Fruit fly (Drosophila melanogaster) whole organism, embryonic: ENCODE results near the gene CG9106.

Experiments used
- Atf6 ChIP-seq: fragments of 200-800 bp; sonication (Bioruptor generic); IDR thresholded peaks from 2 replicates; pipeline ENCODE4 v1.3.6; 2022; ENCODE audit warnings: missing biosample characterization, missing genetic modification characterization
- Bdp1 ChIP-seq: fragments of 200-800 bp; sonication (Bioruptor generic); optimal IDR thresholded peaks from 3 replicates; lab custom pipeline; 2016; ENCODE audit warnings: missing biosample characterization, missing genetic modification characterization
- CG10147 ChIP-seq: fragments of 200-800 bp; sonication (Bioruptor generic); optimal IDR thresholded peaks from 2 replicates; lab custom pipeline; 2019; ENCODE audit warnings: missing biosample characterization, mild to moderate bottlenecking, missing genetic modification characterization, moderate library complexity
- CG11456 ChIP-seq: fragments of 200-800 bp; sonication (Bioruptor generic); IDR thresholded peaks from 3 replicates; pipeline ENCODE4 v1.3.6; 2022; ENCODE audit warnings: missing biosample characterization, missing genetic modification characterization
- CG12155 ChIP-seq: fragments of 200-800 bp; sonication (Bioruptor generic); optimal IDR thresholded peaks from 3 replicates; lab custom pipeline; 2016; ENCODE audit warnings: missing biosample characterization, missing genetic modification characterization
- CG12744 ChIP-seq: fragments of 200-800 bp; sonication (Bioruptor generic); optimal IDR thresholded peaks from 2 replicates; lab custom pipeline; 2016; ENCODE audit warnings: missing biosample characterization, missing genetic modification characterization
- CG15601 ChIP-seq: fragments of 200-800 bp; sonication (Bioruptor generic); optimal IDR thresholded peaks from 3 replicates; lab custom pipeline; 2019; ENCODE audit warnings: missing biosample characterization, mild to moderate bottlenecking, missing genetic modification characterization, moderate library complexity
- CG1602 ChIP-seq: fragments of 200-800 bp; sonication (Bioruptor generic); optimal IDR thresholded peaks from 3 replicates; lab custom pipeline; 2016; ENCODE audit warnings: missing biosample characterization, missing genetic modification characterization
- CG16815 ChIP-seq: fragments of 200-800 bp; sonication (Bioruptor generic); optimal IDR thresholded peaks from 3 replicates; lab custom pipeline; 2017; ENCODE audit warnings: missing biosample characterization, mild to moderate bottlenecking, missing genetic modification characterization
- CG17186 ChIP-seq: fragments of 200-800 bp; sonication (Bioruptor generic); optimal IDR thresholded peaks from 3 replicates; lab custom pipeline; 2017; ENCODE audit warnings: missing biosample characterization, missing genetic modification reagents, missing genetic modification characterization
- CG2129 ChIP-seq: fragments of 200-800 bp; sonication (Bioruptor generic); IDR thresholded peaks from 2 replicates; pipeline ENCODE4 v1.3.6; 2022; ENCODE audit warnings: missing biosample characterization, missing genetic modification characterization; ENCODE audit not compliant: partially characterized antibody
- CG34224 ChIP-seq: fragments of 200-800 bp; sonication (Bioruptor generic); IDR thresholded peaks from 3 replicates; pipeline ENCODE4 v1.3.6; 2022; ENCODE audit warnings: missing biosample characterization, missing genetic modification characterization; ENCODE audit not compliant: partially characterized antibody
- CG43689 ChIP-seq: fragments of 200-800 bp; sonication (Bioruptor generic); IDR thresholded peaks from 2 replicates; pipeline ENCODE4 v1.3.6; 2022; ENCODE audit warnings: missing biosample characterization, missing genetic modification characterization
- CG5180 ChIP-seq: fragments of 200-800 bp; sonication (Bioruptor generic); optimal IDR thresholded peaks from 3 replicates; lab custom pipeline; 2017; ENCODE audit warnings: missing biosample characterization, missing genetic modification characterization, mild to moderate bottlenecking, moderate library complexity, missing genetic modification reagents
- CG7839 ChIP-seq: fragments of 200-800 bp; sonication (Bioruptor generic); optimal IDR thresholded peaks from 3 replicates; lab custom pipeline; 2018; ENCODE audit warnings: missing biosample characterization, mild to moderate bottlenecking, missing genetic modification characterization, moderate library complexity
- CG7987 ChIP-seq: fragments of 200-800 bp; sonication (Bioruptor generic); optimal IDR thresholded peaks from 2 replicates; lab custom pipeline; 2018; ENCODE audit warnings: missing biosample characterization, mild to moderate bottlenecking, missing genetic modification characterization, moderate library complexity
- CkIIα-i1 ChIP-seq: fragments of 200-800 bp; sonication (Bioruptor generic); IDR thresholded peaks from 2 replicates; pipeline ENCODE4 v1.3.6; 2022; ENCODE audit warnings: missing biosample characterization, missing genetic modification characterization
- CrebB ChIP-seq: fragments of 200-800 bp; sonication (Bioruptor generic); optimal IDR thresholded peaks from 3 replicates; lab custom pipeline; 2018; ENCODE audit warnings: missing biosample characterization, mild to moderate bottlenecking, missing genetic modification characterization
- Dfd ChIP-seq, 2 experiments: fragments of >200 bp; optimal IDR thresholded peaks; 2 replicates each; lab custom pipeline; 2017; ENCODE audit warnings: missing biosample characterization in 2 of 2, missing genetic modification characterization in 2 of 2
- Ets65A ChIP-seq: fragments of 200-800 bp; sonication (Bioruptor generic); peaks from one replicate; lab custom pipeline; 2016; ENCODE audit warnings: missing biosample characterization, missing genetic modification characterization
- Fer1 ChIP-seq: fragments of 200-800 bp; sonication (Bioruptor generic); optimal IDR thresholded peaks from 2 replicates; lab custom pipeline; 2017; ENCODE audit warnings: missing biosample characterization, mild to moderate bottlenecking, missing genetic modification characterization
- Gug ChIP-seq: fragments of 200-800 bp; sonication (Bioruptor generic); IDR thresholded peaks from 4 replicates; pipeline ENCODE4 v1.3.6; 2022; ENCODE audit warnings: missing biosample characterization, missing genetic modification characterization
- Hmx ChIP-seq: fragments of 200-800 bp; sonication (Bioruptor generic); optimal IDR thresholded peaks from 2 replicates; lab custom pipeline; 2016; ENCODE audit warnings: missing biosample characterization, missing genetic modification characterization
- Lim3 ChIP-seq: fragments of 200-800 bp; sonication (Bioruptor generic); IDR thresholded peaks from 2 replicates; pipeline ENCODE4 v1.3.6; 2022; ENCODE audit warnings: missing biosample characterization, missing genetic modification characterization
- Med ChIP-seq: fragments of 200-800 bp; sonication (Bioruptor generic); peaks from one replicate; lab custom pipeline; 2016; ENCODE audit warnings: missing biosample characterization, missing genetic modification characterization, mild to moderate bottlenecking, inconsistent platforms, moderate library complexity
- Myb ChIP-seq: fragments of 200-800 bp; sonication (Bioruptor generic); optimal IDR thresholded peaks from 2 replicates; lab custom pipeline; 2016; ENCODE audit warnings: missing biosample characterization, missing genetic modification characterization
- NC2β ChIP-seq: fragments of 200-800 bp; sonication (Bioruptor generic); optimal IDR thresholded peaks from 2 replicates; lab custom pipeline; 2016; ENCODE audit warnings: missing biosample characterization, missing genetic modification characterization
- Nf-YC ChIP-seq: fragments of 200-800 bp; optimal IDR thresholded peaks from 3 replicates; lab custom pipeline; 2019; ENCODE audit warnings: missing biosample characterization, mild to moderate bottlenecking, missing genetic modification characterization, moderate library complexity
- Ravus ChIP-seq: fragments of 200-800 bp; sonication (Bioruptor generic); IDR thresholded peaks from 2 replicates; pipeline ENCODE4 v1.3.6; 2022; ENCODE audit warnings: missing biosample characterization, missing genetic modification characterization
- Vsx1 ChIP-seq: fragments of 200-800 bp; sonication (Bioruptor generic); optimal IDR thresholded peaks from 2 replicates; lab custom pipeline; 2017; ENCODE audit warnings: missing biosample characterization, mild to moderate bottlenecking, missing genetic modification characterization, missing genetic modification reagents
- ara ChIP-seq: fragments of 200-800 bp; sonication (Bioruptor generic); IDR thresholded peaks from 2 replicates; pipeline ENCODE4 v1.3.6; 2022; ENCODE audit warnings: missing biosample characterization, missing genetic modification characterization
- bbx ChIP-seq: fragments of 200-800 bp; sonication (Bioruptor generic); IDR thresholded peaks from 2 replicates; pipeline ENCODE4 v1.3.6; 2022; ENCODE audit warnings: missing biosample characterization, missing genetic modification characterization; ENCODE audit not compliant: partially characterized antibody
- br ChIP-seq: fragments of >200 bp; optimal IDR thresholded peaks from 2 replicates; lab custom pipeline; 2017
- bsh ChIP-seq, 2 experiments: fragments of 200-800 bp; sonication (Bioruptor generic); optimal IDR thresholded peaks; 2 replicates each; lab custom pipeline; 2017 to 2018; ENCODE audit warnings: mild to moderate bottlenecking in 2 of 2, missing biosample characterization in 2 of 2, missing genetic modification characterization in 2 of 2, moderate library complexity in 1 of 2
- btn ChIP-seq: fragments of 200-800 bp; sonication (Bioruptor generic); optimal IDR thresholded peaks from 2 replicates; lab custom pipeline; 2016; ENCODE audit warnings: missing biosample characterization, missing genetic modification characterization
- cas ChIP-seq: fragments of 200-800 bp; sonication (Bioruptor generic); IDR thresholded peaks from 2 replicates; pipeline ENCODE4 v1.3.6; 2022; ENCODE audit warnings: missing biosample characterization, missing genetic modification characterization
- croc ChIP-seq: fragments of 200-800 bp; sonication (Bioruptor generic); conservative IDR thresholded peaks from 3 replicates; pipeline ENCODE4 v1.3.6; 2022; ENCODE audit warnings: missing biosample characterization, missing genetic modification characterization
- emc ChIP-seq: fragments of 200-800 bp; sonication (Bioruptor generic); optimal IDR thresholded peaks from 2 replicates; lab custom pipeline; 2016; ENCODE audit warnings: missing biosample characterization, missing genetic modification characterization
- gce ChIP-seq: fragments of 200-800 bp; sonication (Bioruptor generic); IDR thresholded peaks from 3 replicates; pipeline ENCODE4 v1.3.6; 2022; ENCODE audit warnings: missing biosample characterization, missing genetic modification characterization
- ind ChIP-seq: fragments of 200-800 bp; sonication (Bioruptor generic); optimal IDR thresholded peaks from 3 replicates; lab custom pipeline; 2016; ENCODE audit warnings: missing biosample characterization, missing genetic modification characterization
- lola ChIP-seq, 3 experiments: fragments of >200 bp in 2 of 3; fragments of 200-800 bp in 1 of 3; sonication (Bioruptor generic) in 1 of 3; optimal IDR thresholded peaks; 2 replicates each; lab custom pipeline; 2017 to 2019; ENCODE audit warnings: missing biosample characterization in 3 of 3, missing genetic modification characterization in 3 of 3, mild to moderate bottlenecking in 1 of 3, moderate library complexity in 1 of 3
- nmo ChIP-seq: fragments of 200-800 bp; sonication (Bioruptor generic); optimal IDR thresholded peaks from 2 replicates; lab custom pipeline; 2018; ENCODE audit warnings: missing biosample characterization, mild to moderate bottlenecking, missing genetic modification characterization, moderate library complexity
- onecut ChIP-seq: fragments of 200-800 bp; sonication (Bioruptor generic); IDR thresholded peaks from 2 replicates; pipeline ENCODE4 v1.3.6; 2022; ENCODE audit warnings: missing biosample characterization, missing genetic modification characterization
- otp ChIP-seq: fragments of 200-800 bp; sonication (Bioruptor generic); IDR thresholded peaks from 3 replicates; pipeline ENCODE4, ENCODE4 v1.3.6; 2022; ENCODE audit warnings: missing biosample characterization, missing genetic modification characterization
- pfk ChIP-seq: fragments of 200-800 bp; sonication (Bioruptor generic); optimal IDR thresholded peaks from 2 replicates; lab custom pipeline; 2018; ENCODE audit warnings: missing biosample characterization, mild to moderate bottlenecking, missing genetic modification characterization, moderate library complexity
- prd ChIP-seq, 3 experiments: fragments of >200 bp in 2 of 3; fragments of 200-800 bp in 1 of 3; sonication (Bioruptor generic) in 1 of 3; optimal IDR thresholded peaks in 2 of 3; IDR thresholded peaks in 1 of 3; 2 replicates in 2 of 3; 3 replicates in 1 of 3; pipeline versions ENCODE4 v1.3.6 to Lab custom; 2017 to 2022; ENCODE audit warnings: missing biosample characterization in 1 of 3, missing genetic modification characterization in 1 of 3
- tll ChIP-seq, 2 experiments: fragments of 200-800 bp in 1 of 2; fragments of >200 bp in 1 of 2; sonication (Bioruptor generic) in 1 of 2; optimal IDR thresholded peaks; 2 replicates each; lab custom pipeline; 2017 to 2019; ENCODE audit warnings: missing biosample characterization in 2 of 2, missing genetic modification characterization in 2 of 2, mild to moderate bottlenecking in 1 of 2, moderate library complexity in 1 of 2
- toy ChIP-seq: fragments of 200-800 bp; sonication (Bioruptor generic); IDR thresholded peaks from 2 replicates; pipeline ENCODE4 v1.3.6; 2022; ENCODE audit warnings: missing biosample characterization, missing genetic modification characterization
- trh ChIP-seq: fragments of 200-800 bp; sonication (Bioruptor generic); optimal IDR thresholded peaks from 2 replicates; lab custom pipeline; 2016; ENCODE audit warnings: missing biosample characterization, missing genetic modification characterization
- zf30C ChIP-seq: fragments of 200-800 bp; sonication (Bioruptor generic); optimal IDR thresholded peaks from 3 replicates; lab custom pipeline; 2018; ENCODE audit warnings: missing biosample characterization, mild to moderate bottlenecking, missing genetic modification characterization
- zfh1 ChIP-seq: fragments of 200-800 bp; sonication (Bioruptor generic); IDR thresholded peaks from 3 replicates; pipeline ENCODE4 v1.3.6; 2022; ENCODE audit warnings: missing biosample characterization, missing genetic modification characterization

Gene CG9106

dm6 chrX:15304211-15304610 lies 32.0 kb upstream of the CG9106 start (continued):
- TF ChIP-seq CG10147 (GFP tag; lab: Kevin White, UChicago) (no peak), CG7987 (GFP tag; lab: Kevin White, UChicago) (no peak), Bdp1 (GFP tag; lab: Kevin White, UChicago) (no peak), zfh1 (GFP tag; lab: Robert Waterston, UW) (no peak), lola (GFP tag; optimal IDR thresholded peaks at IDR 0.05; lab: Kevin White, UChicago) (no peak), Gug (GFP tag; lab: Robert Waterston, UW) (no peak), CG34224 (GFP tag; lab: Robert Waterston, UW) (no peak), pfk (no peak), otp (GFP tag; lab: Robert Waterston, UW) (no peak), NC2β (no peak), onecut (GFP tag; lab: Robert Waterston, UW) (no peak), CG7839 (tag; lab: Kevin White, UChicago) (peak; percentile 5), croc (GFP tag; lab: Robert Waterston, UW) (no peak), zf30C (GFP tag; lab: Kevin White, UChicago) (no peak), btn (no peak), Dfd (GFP tag; optimal IDR thresholded peaks at IDR 0.05; lab: Kevin White, UChicago) (no peak), toy (GFP tag; lab: Robert Waterston, UW) (no peak), Myb (GFP tag; lab: Kevin White, UChicago) (no peak), ara (GFP tag; lab: Robert Waterston, UW) (no peak), CrebB (tag; lab: Kevin White, UChicago) (no peak), CG2129 (GFP tag; lab: Robert Waterston, UW) (no peak), CG5180 (GFP tag; lab: Kevin White, UChicago) (no peak), br (lab: Kevin White, UChicago) (no peak), prd (optimal IDR thresholded peaks at IDR 0.05; lab: Kevin White, UChicago) (no peak), prd (GFP tag; IDR thresholded peaks at IDR 0.05; lab: Robert Waterston, UW) (peak; percentile 60), Ravus (GFP tag; lab: Robert Waterston, UW) (no peak), ind (GFP tag; lab: Kevin White, UChicago) (peak; percentile 14), CG12744 (GFP tag; lab: Kevin White, UChicago) (no peak), CG11456 (GFP tag; lab: Robert Waterston, UW) (no peak), Vsx1 (no peak), gce (GFP tag; lab: Robert Waterston, UW) (peak; percentile 59; the same call in 2 of the 3 replicates), Lim3 (GFP tag; lab: Robert Waterston, UW) (no peak), CG1602 (no peak), Med (GFP tag; lab: Kevin White, UChicago) (peak; percentile 85), Hmx (GFP tag; lab: Kevin White, UChicago) (no peak), emc (no peak), Fer1 (GFP tag; lab: Kevin White, UChicago) (peak; percentile 47), cas (no peak), CG17186 (GFP tag; lab: Kevin White, UChicago) (no peak), Nf-YC (no peak), CG12155 (no peak), tll (GFP tag; optimal IDR thresholded peaks at IDR 0.05; lab: Kevin White, UChicago) (no peak), nmo (no peak), Ets65A (GFP tag; lab: Kevin White, UChicago) (peak; percentile 32), CkIIα-i1 (GFP tag; lab: Robert Waterston, UW) (no peak), bbx (no peak), CG16815 (GFP tag; lab: Kevin White, UChicago) (no peak), bsh (GFP tag; optimal IDR thresholded peaks at IDR 0.05; lab: Kevin White, UChicago) (no peak), CG15601 (no peak), CG43689 (GFP tag; lab: Robert Waterston, UW) (no peak), Atf6 (peak; percentile 32; the same call in 1 of the 2 replicates), trh (GFP tag; lab: Kevin White, UChicago) (no peak)
